Worm (Caenorhabditis elegans) whole organism, mixed stage, embryonic: ENCODE data around the gene helq-1.

Source experiments
- blmp-1 ChIP-seq: fragments of 150-350 bp; optimal IDR thresholded peaks from 2 replicates; lab custom pipeline; 2014; ENCODE audit warnings: missing biosample characterization, missing genetic modification characterization
- ceh-43 ChIP-seq: fragments of 200-800 bp; sonication (Bioruptor generic); optimal IDR thresholded peaks from 2 replicates; lab custom pipeline; 2018; ENCODE audit warnings: mild to moderate bottlenecking, missing genetic modification characterization, moderate library complexity, missing compliant biosample characterization
- cnd-1 ChIP-seq: fragments of 200-800 bp; sonication (Bioruptor generic); optimal IDR thresholded peaks from 2 replicates; lab custom pipeline; 2018; ENCODE audit warnings: mild to moderate bottlenecking, missing genetic modification characterization, missing compliant biosample characterization
- ham-2 ChIP-seq: fragments of 200-800 bp; sonication (Bioruptor generic); optimal IDR thresholded peaks from 2 replicates; lab custom pipeline; 2018; ENCODE audit warnings: mild to moderate bottlenecking, missing genetic modification characterization, missing compliant biosample characterization
- nhr-12 ChIP-seq: fragments of 150-350 bp; optimal IDR thresholded peaks from 2 replicates; lab custom pipeline; 2014; ENCODE audit warnings: missing biosample characterization, missing genetic modification characterization
- nhr-2 ChIP-seq: fragments of 150-350 bp; optimal IDR thresholded peaks from 2 replicates; lab custom pipeline; 2014; ENCODE audit warnings: missing biosample characterization, missing genetic modification characterization
- unc-39 ChIP-seq: fragments of 150-350 bp; optimal IDR thresholded peaks from 2 replicates; lab custom pipeline; 2014; ENCODE audit warnings: missing biosample characterization, missing genetic modification characterization

The helq-1 gene

DNA sequence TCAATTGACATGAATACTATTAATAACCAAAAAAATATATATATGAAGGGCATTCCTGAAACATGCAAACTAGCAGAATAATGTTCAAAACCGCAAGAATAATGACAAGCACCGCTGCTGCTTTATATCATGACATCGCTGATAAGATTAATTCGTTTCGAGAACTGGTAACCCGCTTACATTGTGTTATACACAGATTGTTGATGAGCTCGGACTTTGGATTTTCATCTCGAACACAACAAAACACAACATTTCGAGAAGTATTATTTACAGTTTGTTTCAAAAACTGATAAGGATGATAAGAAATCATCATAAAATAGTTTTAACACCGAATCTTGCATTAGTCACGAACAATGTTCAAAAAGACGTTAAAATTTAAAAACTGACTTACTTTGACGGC, 56.0 kb downstream of the helq-1 start:
- TF ChIP-seq nhr-12 (tag; lab: Kevin White, UChicago) (no peak), nhr-2 (tag; lab: Kevin White, UChicago) (no peak), cnd-1 (tag; lab: Kevin White, UChicago) (no peak), ham-2 (GFP tag; lab: Kevin White, UChicago) (no peak), blmp-1 (tag; lab: Kevin White, UChicago) (no peak), ceh-43 (GFP tag; lab: Kevin White, UChicago) (no peak), unc-39 (no peak)
